Worm (Caenorhabditis elegans) whole organism, L3 larva: ENCODE results near the gene lec-8.

ENCODE experiments used
- ZK546.5 ChIP-seq: sonication (generic microtip); optimal IDR thresholded peaks from 2 replicates; lab custom pipeline; 2017; ENCODE audit warnings: missing biosample characterization, missing genetic modification characterization
- egl-27 ChIP-seq: sonication (generic microtip); optimal IDR thresholded peaks from 4 replicates; lab custom pipeline; 2017; ENCODE audit warnings: missing biosample characterization, missing genetic modification reagents, missing genetic modification characterization
- egl-5 ChIP-seq: fragments of 150-350 bp; optimal IDR thresholded peaks from 2 replicates; lab custom pipeline; 2017; ENCODE audit warnings: missing biosample characterization, missing genetic modification reagents, missing genetic modification characterization, inconsistent platforms
- nhr-11 ChIP-seq: fragments of 150-350 bp; optimal IDR thresholded peaks from 2 replicates; lab custom pipeline; 2014; ENCODE audit warnings: missing biosample characterization, missing genetic modification characterization
- nhr-12 ChIP-seq: fragments of 150-350 bp; optimal IDR thresholded peaks from 2 replicates; lab custom pipeline; 2014; ENCODE audit warnings: missing biosample characterization, missing genetic modification characterization
- nhr-23 ChIP-seq: fragments of 150-350 bp; optimal IDR thresholded peaks from 2 replicates; lab custom pipeline; 2014; ENCODE audit warnings: missing biosample characterization, missing genetic modification reagents, missing genetic modification characterization
- nhr-25 ChIP-seq: sonication (generic microtip); optimal IDR thresholded peaks from 2 replicates; lab custom pipeline; 2017; ENCODE audit warnings: missing biosample characterization, missing genetic modification characterization
- nhr-76 ChIP-seq: fragments of 150-350 bp; sonication (generic microtip); optimal IDR thresholded peaks from 5 replicates; lab custom pipeline; 2014; ENCODE audit warnings: missing biosample characterization, missing genetic modification characterization
- nhr-77 ChIP-seq: fragments of 150-350 bp; optimal IDR thresholded peaks from 2 replicates; lab custom pipeline; 2014; ENCODE audit warnings: missing biosample characterization, missing genetic modification characterization
- pqm-1 ChIP-seq: fragments of 150-350 bp; optimal IDR thresholded peaks from 2 replicates; lab custom pipeline; 2017; ENCODE audit warnings: missing biosample characterization, missing genetic modification characterization, inconsistent platforms

DNA sequence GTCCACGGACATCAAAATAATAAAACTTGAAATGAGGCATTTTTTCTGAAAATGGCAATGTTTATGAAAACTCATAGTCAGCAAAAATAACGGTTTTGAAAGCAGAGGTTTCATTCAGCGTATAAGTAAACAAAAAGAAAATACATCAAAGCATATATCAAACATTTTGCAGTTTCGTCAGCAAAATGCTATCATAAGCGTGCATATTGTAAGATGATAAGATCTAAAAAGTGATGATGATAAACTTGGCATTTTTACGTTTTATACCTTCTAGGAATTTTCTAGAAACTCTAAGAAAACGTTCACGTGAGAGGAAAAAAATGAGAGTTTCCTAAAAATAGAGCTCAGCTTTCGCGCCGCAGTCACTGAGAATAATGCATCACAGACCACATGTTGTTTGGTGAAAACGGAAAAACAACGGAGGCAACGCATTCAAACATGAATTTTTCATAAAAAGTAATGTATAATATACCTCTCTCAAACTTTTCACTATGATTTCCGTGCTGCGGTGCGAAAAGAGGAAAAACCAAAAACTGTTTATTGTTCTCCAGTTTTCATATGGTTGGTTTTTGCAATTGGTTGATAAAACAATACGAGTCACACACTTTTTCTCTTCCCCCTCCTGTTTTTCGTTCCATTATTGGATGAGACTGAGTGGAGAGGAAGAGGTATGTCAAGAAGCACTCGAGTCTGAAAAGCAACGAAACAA lies 12.7 kb downstream of the lec-8 start, which contains the start of the genes gst-36 and R07B1.5:
- TF ChIP-seq egl-27 (no peak), pqm-1 (tag; lab: Kevin White, UChicago) (peak; percentile 47), nhr-25 (no peak), nhr-11 (tag; lab: Kevin White, UChicago) (no peak), nhr-23 (no peak), nhr-12 (no peak), nhr-76 (tag; lab: Kevin White, UChicago) (no peak), nhr-77 (tag; lab: Kevin White, UChicago) (no peak), ZK546.5 (tag; lab: Kevin White, UChicago) (no peak), egl-5 (tag; lab: Kevin White, UChicago) (no peak)
